Fruit fly (Drosophila melanogaster) whole organism, embryonic: ENCODE measurements around the gene CG31871.

ENCODE experiments used
- Blimp-1 ChIP-seq: fragments of 200-800 bp; sonication (Bioruptor generic); optimal IDR thresholded peaks from 3 replicates; lab custom pipeline; 2018; ENCODE audit warnings: missing biosample characterization, missing genetic modification characterization, mild to moderate bottlenecking, moderate library complexity, missing genetic modification reagents
- BtbVII ChIP-seq: fragments of 200-800 bp; sonication (Bioruptor generic); optimal IDR thresholded peaks from 3 replicates; lab custom pipeline; 2017; ENCODE audit warnings: missing biosample characterization, mild to moderate bottlenecking, missing genetic modification characterization
- CG10366 ChIP-seq: fragments of 200-800 bp; sonication (Bioruptor generic); IDR thresholded peaks from 2 replicates; pipeline ENCODE4 v1.3.6; 2022; ENCODE audit warnings: missing biosample characterization, missing genetic modification characterization
- CG10431 ChIP-seq: fragments of 200-800 bp; sonication (Bioruptor generic); optimal IDR thresholded peaks from 3 replicates; lab custom pipeline; 2018; ENCODE audit warnings: missing biosample characterization, mild to moderate bottlenecking, missing genetic modification characterization
- CG10462 ChIP-seq: fragments of 200-800 bp; sonication (Bioruptor generic); optimal IDR thresholded peaks from 2 replicates; lab custom pipeline; 2016; ENCODE audit warnings: missing biosample characterization, missing genetic modification characterization
- CG11085 ChIP-seq: fragments of 200-800 bp; sonication (Bioruptor generic); IDR thresholded peaks from 2 replicates; pipeline ENCODE4 v1.3.6; 2022; ENCODE audit warnings: missing biosample characterization, missing genetic modification characterization
- CG11247 ChIP-seq: fragments of 200-800 bp; sonication (Bioruptor generic); IDR thresholded peaks from 2 replicates; pipeline ENCODE4 v1.3.6; 2022; ENCODE audit warnings: missing biosample characterization, missing genetic modification characterization
- CG1529 ChIP-seq: fragments of 200-800 bp; sonication (Bioruptor generic); optimal IDR thresholded peaks from 3 replicates; lab custom pipeline; 2018; ENCODE audit warnings: missing biosample characterization, missing genetic modification characterization
- CG15479 ChIP-seq: fragments of 200-800 bp; sonication (Bioruptor generic); optimal IDR thresholded peaks from 3 replicates; lab custom pipeline; 2019; ENCODE audit warnings: missing biosample characterization, mild to moderate bottlenecking, missing genetic modification characterization, moderate library complexity
- CG1603 ChIP-seq: fragments of 200-800 bp; sonication (Bioruptor generic); optimal IDR thresholded peaks from 2 replicates; lab custom pipeline; 2019; ENCODE audit warnings: missing biosample characterization, mild to moderate bottlenecking, missing genetic modification characterization, moderate library complexity
- CG17568 ChIP-seq: fragments of 200-800 bp; sonication (Bioruptor generic); optimal IDR thresholded peaks from 2 replicates; lab custom pipeline; 2018; ENCODE audit warnings: missing biosample characterization, mild to moderate bottlenecking, missing genetic modification characterization, moderate library complexity
- CG1832 ChIP-seq: fragments of 200-800 bp; sonication (Bioruptor generic); optimal IDR thresholded peaks from 2 replicates; lab custom pipeline; 2017; ENCODE audit warnings: missing biosample characterization, mild to moderate bottlenecking, missing genetic modification characterization, inconsistent platforms
- CG18764 ChIP-seq: fragments of 200-800 bp; sonication (Bioruptor generic); optimal IDR thresholded peaks from 3 replicates; lab custom pipeline; 2016; ENCODE audit warnings: missing biosample characterization, missing genetic modification characterization
- CG2129 ChIP-seq: fragments of 200-800 bp; sonication (Bioruptor generic); IDR thresholded peaks from 2 replicates; pipeline ENCODE4 v1.3.6; 2022; ENCODE audit warnings: missing biosample characterization, missing genetic modification characterization; ENCODE audit not compliant: partially characterized antibody
- CG2678 ChIP-seq: fragments of 200-800 bp; sonication (Bioruptor generic); optimal IDR thresholded peaks from 3 replicates; lab custom pipeline; 2019; ENCODE audit warnings: missing biosample characterization, mild to moderate bottlenecking, missing genetic modification characterization, moderate library complexity
- CG2712 ChIP-seq: fragments of 200-800 bp; optimal IDR thresholded peaks from 3 replicates; lab custom pipeline; 2019; ENCODE audit warnings: missing biosample characterization, mild to moderate bottlenecking, missing genetic modification characterization, moderate library complexity
- CG3726 ChIP-seq: fragments of 200-800 bp; sonication (Bioruptor generic); IDR thresholded peaks from 3 replicates; pipeline ENCODE4, ENCODE4 v1.3.6; 2022; ENCODE audit warnings: missing biosample characterization, missing genetic modification characterization
- CG4424 ChIP-seq: fragments of 200-800 bp; sonication (Bioruptor generic); optimal IDR thresholded peaks from 3 replicates; lab custom pipeline; 2016; ENCODE audit warnings: missing biosample characterization, missing genetic modification characterization
- CG5953 ChIP-seq: fragments of 200-800 bp; sonication (Bioruptor generic); IDR thresholded peaks from 2 replicates; pipeline ENCODE4 v1.3.6; 2022; ENCODE audit warnings: missing biosample characterization, missing genetic modification characterization
- CHES-1-like ChIP-seq: fragments of 200-800 bp; sonication (Bioruptor generic); optimal IDR thresholded peaks from 2 replicates; lab custom pipeline; 2016; ENCODE audit warnings: missing biosample characterization, missing genetic modification characterization
- E2f1 ChIP-seq: fragments of 200-800 bp; sonication (Bioruptor generic); IDR thresholded peaks from 2 replicates; pipeline ENCODE4 v1.3.6; 2022; ENCODE audit warnings: missing biosample characterization, missing genetic modification characterization
- Hey ChIP-seq: fragments of 200-800 bp; sonication (Bioruptor generic); optimal IDR thresholded peaks from 3 replicates; lab custom pipeline; 2018; ENCODE audit warnings: missing biosample characterization, mild to moderate bottlenecking, missing genetic modification characterization
- PHDP ChIP-seq: fragments of 200-800 bp; sonication (Bioruptor generic); optimal IDR thresholded peaks from 3 replicates; lab custom pipeline; 2018; ENCODE audit warnings: missing biosample characterization, mild to moderate bottlenecking, missing genetic modification characterization, moderate library complexity
- Scr ChIP-seq: fragments of 200-800 bp; sonication (Bioruptor generic); IDR thresholded peaks from 2 replicates; pipeline ENCODE4 v1.3.6; 2022; ENCODE audit warnings: missing biosample characterization, missing genetic modification characterization; ENCODE audit not compliant: partially characterized antibody
- Stat92E ChIP-seq, 3 experiments: fragments of >200 bp in 2 of 3; fragments of 200-800 bp in 1 of 3; sonication (Bioruptor generic) in 1 of 3; optimal IDR thresholded peaks; 2 replicates each; lab custom pipeline; 2017 to 2019; ENCODE audit warnings: missing biosample characterization in 3 of 3, missing genetic modification characterization in 3 of 3, mild to moderate bottlenecking in 1 of 3, moderate library complexity in 1 of 3
- Usf ChIP-seq: fragments of 200-800 bp; sonication (Bioruptor generic); optimal IDR thresholded peaks from 2 replicates; lab custom pipeline; 2017; ENCODE audit warnings: missing genotype, missing biosample characterization, missing genetic modification characterization
- Xrp1 ChIP-seq: fragments of 200-800 bp; sonication (Bioruptor generic); IDR thresholded peaks from 2 replicates; pipeline ENCODE4 v1.3.6; 2022; ENCODE audit warnings: missing biosample characterization, missing genetic modification characterization
- ab ChIP-seq: fragments of 200-800 bp; sonication (Bioruptor generic); optimal IDR thresholded peaks from 2 replicates; lab custom pipeline; 2016; ENCODE audit warnings: missing biosample characterization, missing genetic modification characterization
- ac ChIP-seq: fragments of 200-800 bp; sonication (Bioruptor generic); optimal IDR thresholded peaks from 3 replicates; lab custom pipeline; 2017; ENCODE audit warnings: missing biosample characterization, mild to moderate bottlenecking, missing genetic modification characterization
- al ChIP-seq: fragments of 200-800 bp; sonication (Bioruptor generic); IDR thresholded peaks from 2 replicates; pipeline ENCODE4 v1.3.6; 2022; ENCODE audit warnings: missing biosample characterization, missing genetic modification characterization
- ap ChIP-seq: fragments of 200-800 bp; sonication (Bioruptor generic); IDR thresholded peaks from 2 replicates; pipeline ENCODE4 v1.3.6; 2022; ENCODE audit warnings: missing biosample characterization, missing genetic modification characterization
- ash1 ChIP-seq: fragments of 200-800 bp; sonication (Bioruptor generic); optimal IDR thresholded peaks from 2 replicates; lab custom pipeline; 2018; ENCODE audit warnings: missing biosample characterization, mild to moderate bottlenecking, missing genetic modification characterization
- cg ChIP-seq: fragments of 200-800 bp; sonication (Bioruptor generic); optimal IDR thresholded peaks from 3 replicates; lab custom pipeline; 2019; ENCODE audit warnings: missing biosample characterization, mild to moderate bottlenecking, missing genetic modification characterization, moderate library complexity
- danr ChIP-seq: fragments of 200-800 bp; sonication (Bioruptor generic); IDR thresholded peaks from 2 replicates; pipeline ENCODE4 v1.3.6; 2022; ENCODE audit warnings: missing biosample characterization, missing genetic modification characterization
- disco-r ChIP-seq: fragments of 200-800 bp; sonication (Bioruptor generic); optimal IDR thresholded peaks from 2 replicates; lab custom pipeline; 2016; ENCODE audit warnings: missing biosample characterization, missing genetic modification characterization
- en ChIP-seq: fragments of 200-800 bp; sonication (Bioruptor generic); optimal IDR thresholded peaks from 2 replicates; lab custom pipeline; 2016; ENCODE audit warnings: missing biosample characterization, missing genetic modification characterization
- eve ChIP-seq, 2 experiments: fragments of >200 bp; optimal IDR thresholded peaks; 2 replicates each; lab custom pipeline; 2017; ENCODE audit warnings: missing biosample characterization in 2 of 2, missing genetic modification characterization in 2 of 2
- grau ChIP-seq: fragments of 200-800 bp; optimal IDR thresholded peaks from 3 replicates; lab custom pipeline; 2019; ENCODE audit warnings: missing biosample characterization, mild to moderate bottlenecking, missing genetic modification characterization, moderate library complexity
- jumu ChIP-seq: fragments of 200-800 bp; sonication (Bioruptor generic); optimal IDR thresholded peaks from 3 replicates; lab custom pipeline; 2016; ENCODE audit warnings: missing biosample characterization, missing genetic modification characterization
- lab ChIP-seq: fragments of 200-800 bp; sonication (Bioruptor generic); optimal IDR thresholded peaks from 3 replicates; lab custom pipeline; 2017; ENCODE audit warnings: missing biosample characterization, missing genetic modification characterization, mild to moderate bottlenecking, moderate library complexity, missing genetic modification reagents
- lilli ChIP-seq: fragments of 200-800 bp; sonication (Bioruptor generic); optimal IDR thresholded peaks from 3 replicates; lab custom pipeline; 2016; ENCODE audit warnings: missing biosample characterization, missing genetic modification characterization
- lov ChIP-seq, 2 experiments: fragments of 200-800 bp in 1 of 2; fragments of >200 bp in 1 of 2; sonication (Bioruptor generic) in 1 of 2; IDR thresholded peaks in 1 of 2; optimal IDR thresholded peaks in 1 of 2; 2 replicates in 1 of 2; 3 replicates in 1 of 2; pipeline versions ENCODE4 v1.3.6 to Lab custom; 2017 to 2022; ENCODE audit warnings: missing biosample characterization in 1 of 2, missing genetic modification characterization in 1 of 2
- pan ChIP-seq, 4 experiments: fragments of >200 bp in 3 of 4; fragments of 200-800 bp in 1 of 4; sonication (Bioruptor generic) in 1 of 4; optimal IDR thresholded peaks in 3 of 4; IDR thresholded peaks in 1 of 4; 2 replicates each; pipeline versions ENCODE4 v1.3.6 to Lab custom; 2017 to 2022; ENCODE audit warnings: missing biosample characterization in 2 of 4, missing genetic modification characterization in 2 of 4, mixed read lengths in 1 of 4
- prd ChIP-seq, 3 experiments: fragments of >200 bp in 2 of 3; fragments of 200-800 bp in 1 of 3; sonication (Bioruptor generic) in 1 of 3; optimal IDR thresholded peaks in 2 of 3; IDR thresholded peaks in 1 of 3; 2 replicates in 2 of 3; 3 replicates in 1 of 3; pipeline versions ENCODE4 v1.3.6 to Lab custom; 2017 to 2022; ENCODE audit warnings: missing biosample characterization in 1 of 3, missing genetic modification characterization in 1 of 3
- rib ChIP-seq: fragments of 200-800 bp; sonication (Bioruptor generic); IDR thresholded peaks from 2 replicates; pipeline ENCODE4 v1.3.6; 2022; ENCODE audit warnings: missing biosample characterization, missing genetic modification characterization
- ro ChIP-seq: fragments of 200-800 bp; sonication (Bioruptor generic); IDR thresholded peaks from 2 replicates; pipeline ENCODE4 v1.3.6; 2022; ENCODE audit warnings: missing biosample characterization, missing genetic modification characterization
- salm ChIP-seq: fragments of 200-800 bp; sonication (Bioruptor generic); optimal IDR thresholded peaks from 2 replicates; lab custom pipeline; 2018; ENCODE audit warnings: missing biosample characterization, mild to moderate bottlenecking, missing genetic modification characterization
- tap ChIP-seq: fragments of 200-800 bp; optimal IDR thresholded peaks from 3 replicates; lab custom pipeline; 2019; ENCODE audit warnings: missing biosample characterization, mild to moderate bottlenecking, missing genetic modification characterization, moderate library complexity
- usp ChIP-seq: fragments of >200 bp; optimal IDR thresholded peaks from 2 replicates; lab custom pipeline; 2017; ENCODE audit warnings: missing biosample characterization, missing genetic modification characterization

The CG31871 gene

DNA sequence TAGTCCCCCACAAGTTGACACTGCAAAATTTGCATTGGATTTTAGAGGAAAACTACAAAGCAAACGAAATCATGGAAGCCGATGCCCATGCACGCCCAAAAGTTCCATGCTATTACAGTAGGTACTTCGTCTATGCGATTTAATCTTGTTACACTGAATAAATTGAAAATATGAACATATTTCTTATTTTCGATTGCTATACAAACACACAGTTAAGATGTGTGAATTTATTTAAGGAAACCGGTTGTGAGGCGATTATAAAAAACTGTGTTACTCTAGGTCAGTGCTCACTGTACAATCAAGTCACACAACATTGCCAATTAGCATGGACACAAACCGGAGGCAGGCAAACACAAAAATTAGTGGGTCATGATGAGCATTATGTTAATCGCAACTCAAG lies 3.7 kb downstream of the CG31871 start (continued):
- TF ChIP-seq CHES-1-like (GFP tag; lab: Kevin White, UChicago): peak; percentile 58
- TF ChIP-seq Blimp-1 (GFP tag; lab: Kevin White, UChicago): peak; percentile 61
- peak; percentile 82 for TF ChIP-seq CG2678
- peak; percentile 14 for TF ChIP-seq CG1529 (GFP tag; lab: Kevin White, UChicago)
- TF ChIP-seq CG2129 (GFP tag; lab: Robert Waterston, UW): no peak
- peak; percentile 84 for TF ChIP-seq al (GFP tag; lab: Robert Waterston, UW)
- peak; percentile 66 for TF ChIP-seq CG11247
- TF ChIP-seq CG10431 (GFP tag; lab: Kevin White, UChicago): no peak
- no peak for TF ChIP-seq cg
- TF ChIP-seq lab (GFP tag; lab: Kevin White, UChicago): peak; percentile 80
- peak; percentile 79 for TF ChIP-seq CG2712 (tag; lab: Kevin White, UChicago)
- no peak for TF ChIP-seq lov (optimal IDR thresholded peaks at IDR 0.05; lab: Kevin White, UChicago)
- 0 out of 3 replicates have a peak, but pooled peaks have one; percentile 50 for TF ChIP-seq lov (GFP tag; IDR thresholded peaks at IDR 0.05; lab: Robert Waterston, UW)
- TF ChIP-seq CG1832 (GFP tag; lab: Kevin White, UChicago): no peak
- peak; percentile 79 for TF ChIP-seq PHDP (tag; lab: Kevin White, UChicago)
- no peak for TF ChIP-seq prd (optimal IDR thresholded peaks at IDR 0.05; lab: Kevin White, UChicago)
- peak; percentile 92 for TF ChIP-seq prd (GFP tag; IDR thresholded peaks at IDR 0.05; lab: Robert Waterston, UW)
- TF ChIP-seq pan (optimal IDR thresholded peaks at IDR 0.05; lab: Kevin White, UChicago): no peak
- peak in 1 of 2 experiments; percentile 93 for TF ChIP-seq pan (GFP tag; optimal IDR thresholded peaks at IDR 0.05 in 1 of 2, IDR thresholded peaks at IDR 0.05 in 1 of 2)
- peak; percentile 46 for TF ChIP-seq CG18764 (GFP tag; lab: Kevin White, UChicago)
- no peak for TF ChIP-seq Stat92E (GFP tag; optimal IDR thresholded peaks at IDR 0.05; lab: Kevin White, UChicago)
- peak; percentile 75 for TF ChIP-seq ro (GFP tag; lab: Robert Waterston, UW)
- TF ChIP-seq salm (tag; lab: Kevin White, UChicago): peak; percentile 35
- no peak for TF ChIP-seq usp (GFP tag; lab: Kevin White, UChicago)
- peak; percentile 87 for TF ChIP-seq E2f1 (GFP tag; lab: Robert Waterston, UW)
- peak in 1 of 2 experiments; percentile 86 for TF ChIP-seq eve (GFP tag; optimal IDR thresholded peaks at IDR 0.05; lab: Kevin White, UChicago)
- peak; percentile 76 for TF ChIP-seq ap
- TF ChIP-seq CG1603 (tag; lab: Kevin White, UChicago): peak; percentile 81
- TF ChIP-seq ac (GFP tag; lab: Kevin White, UChicago): no peak
- peak; percentile 81 for TF ChIP-seq Xrp1 (GFP tag; lab: Robert Waterston, UW)
- peak; percentile 79 for TF ChIP-seq CG4424 (GFP tag; lab: Kevin White, UChicago)
- TF ChIP-seq ash1 (GFP tag; lab: Kevin White, UChicago): no peak
- TF ChIP-seq CG3726 (GFP tag; lab: Robert Waterston, UW): peak; percentile 73; the same call in 2 of the 3 replicates
- peak; percentile 75 for TF ChIP-seq CG5953 (GFP tag; lab: Robert Waterston, UW)
- TF ChIP-seq tap: peak; percentile 80
- peak; percentile 47 for TF ChIP-seq rib
- peak; percentile 77 for TF ChIP-seq disco-r (GFP tag; lab: Kevin White, UChicago)
- TF ChIP-seq lilli (GFP tag; lab: Kevin White, UChicago): peak; percentile 85
- no peak for TF ChIP-seq Scr (GFP tag; lab: Robert Waterston, UW)
- TF ChIP-seq CG15479 (GFP tag; lab: Kevin White, UChicago): no peak
- peak; percentile 51 for TF ChIP-seq CG11085
- no peak for TF ChIP-seq Hey
- TF ChIP-seq en: peak; percentile 74
- TF ChIP-seq grau: peak; percentile 94
- TF ChIP-seq Usf: peak; percentile 16
- peak; percentile 48 for TF ChIP-seq CG17568 (GFP tag; lab: Kevin White, UChicago)
- TF ChIP-seq BtbVII (GFP tag; lab: Kevin White, UChicago): peak; percentile 19
- peak; percentile 61 for TF ChIP-seq ab (GFP tag; lab: Kevin White, UChicago)
- TF ChIP-seq jumu (GFP tag; lab: Kevin White, UChicago): peak; percentile 64
- TF ChIP-seq CG10462: peak; percentile 56
- TF ChIP-seq CG10366 (GFP tag; lab: Robert Waterston, UW): peak; percentile 90
- peak; percentile 73 for TF ChIP-seq danr (GFP tag; lab: Robert Waterston, UW)
